Worm (Caenorhabditis elegans) whole organism, L3 larva: ENCODE results near the gene cutl-27.
A peak's percentile ranks its signal among the peaks of the same experiment; 100 is the strongest.

ENCODE experiments used
- R02D3.7 ChIP-seq: fragments of 150-350 bp; optimal IDR thresholded peaks from 2 replicates; lab custom pipeline; 2014; ENCODE audit warnings: missing biosample characterization, missing genetic modification characterization
- ZK546.5 ChIP-seq: sonication (generic microtip); optimal IDR thresholded peaks from 2 replicates; lab custom pipeline; 2017; ENCODE audit warnings: missing biosample characterization, missing genetic modification characterization
- aly-2 ChIP-seq: fragments of 150-350 bp; optimal IDR thresholded peaks from 2 replicates; lab custom pipeline; 2014; ENCODE audit warnings: missing biosample characterization, missing genetic modification characterization
- ama-1 ChIP-seq: fragments of 150-350 bp; optimal IDR thresholded peaks from 2 replicates; lab custom pipeline; 2018
- ceh-16 ChIP-seq: sonication (generic microtip); optimal IDR thresholded peaks from 2 replicates; lab custom pipeline; 2017; ENCODE audit warnings: missing biosample characterization, missing genetic modification characterization
- ceh-28 ChIP-seq: fragments of 150-350 bp; optimal IDR thresholded peaks from 2 replicates; lab custom pipeline; 2014; ENCODE audit warnings: missing biosample characterization, missing genetic modification reagents, missing genetic modification characterization
- ceh-82 ChIP-seq: fragments of 150-350 bp; optimal IDR thresholded peaks from 2 replicates; lab custom pipeline; 2014; ENCODE audit warnings: missing biosample characterization, missing genetic modification characterization
- ceh-9 ChIP-seq: sonication (generic microtip); optimal IDR thresholded peaks from 2 replicates; lab custom pipeline; 2018; ENCODE audit warnings: missing biosample characterization, missing genetic modification characterization
- daf-12 ChIP-seq: fragments of 150-350 bp; optimal IDR thresholded peaks from 2 replicates; lab custom pipeline; 2014; ENCODE audit warnings: missing biosample characterization, missing genetic modification reagents, missing genetic modification characterization
- egl-27 ChIP-seq: sonication (generic microtip); optimal IDR thresholded peaks from 4 replicates; lab custom pipeline; 2017; ENCODE audit warnings: missing biosample characterization, missing genetic modification reagents, missing genetic modification characterization
- egl-5 ChIP-seq: fragments of 150-350 bp; optimal IDR thresholded peaks from 2 replicates; lab custom pipeline; 2017; ENCODE audit warnings: missing biosample characterization, missing genetic modification reagents, missing genetic modification characterization, inconsistent platforms
- elt-1 ChIP-seq: fragments of 150-350 bp; optimal IDR thresholded peaks from 2 replicates; lab custom pipeline; 2014; ENCODE audit warnings: missing biosample characterization, missing genetic modification characterization
- elt-2 ChIP-seq: sonication (generic microtip); optimal IDR thresholded peaks from 2 replicates; lab custom pipeline; 2016; ENCODE audit warnings: missing genetic modification reagents, mild to moderate bottlenecking, missing genetic modification characterization, missing compliant biosample characterization
- eor-1 ChIP-seq, 2 experiments: fragments of 150-350 bp; optimal IDR thresholded peaks; 2 replicates each; lab custom pipeline; 2014 to 2018; ENCODE audit warnings: missing biosample characterization in 2 of 2, missing genetic modification characterization in 2 of 2
- fkh-2 ChIP-seq: fragments of 150-350 bp; optimal IDR thresholded peaks from 2 replicates; lab custom pipeline; 2014; ENCODE audit warnings: missing biosample characterization, missing genetic modification reagents, missing genetic modification characterization
- jun-1 ChIP-seq: fragments of 150-350 bp; optimal IDR thresholded peaks from 2 replicates; lab custom pipeline; 2014; ENCODE audit warnings: missing biosample characterization, missing genetic modification reagents, missing genetic modification characterization
- mml-1 ChIP-seq: fragments of 150-350 bp; sonication (generic microtip); optimal IDR thresholded peaks from 3 replicates; lab custom pipeline; 2014; ENCODE audit warnings: missing biosample characterization, missing genetic modification characterization
- nhr-23 ChIP-seq: fragments of 150-350 bp; optimal IDR thresholded peaks from 2 replicates; lab custom pipeline; 2014; ENCODE audit warnings: missing biosample characterization, missing genetic modification reagents, missing genetic modification characterization
- nhr-25 ChIP-seq: sonication (generic microtip); optimal IDR thresholded peaks from 2 replicates; lab custom pipeline; 2017; ENCODE audit warnings: missing biosample characterization, missing genetic modification characterization
- nhr-28 ChIP-seq: fragments of 150-350 bp; optimal IDR thresholded peaks from 2 replicates; lab custom pipeline; 2014; ENCODE audit warnings: missing biosample characterization, missing genetic modification characterization
- nhr-43 ChIP-seq: sonication (generic microtip); optimal IDR thresholded peaks from 2 replicates; lab custom pipeline; 2016; ENCODE audit warnings: mild to moderate bottlenecking, missing genetic modification characterization, missing compliant biosample characterization; ENCODE audit not compliant: poor library complexity, severe bottlenecking
- pha-4 ChIP-seq: fragments of 150-350 bp; optimal IDR thresholded peaks from 2 replicates; lab custom pipeline; 2014; ENCODE audit warnings: missing biosample characterization, missing genetic modification reagents, missing genetic modification characterization
- pqm-1 ChIP-seq: fragments of 150-350 bp; optimal IDR thresholded peaks from 2 replicates; lab custom pipeline; 2017; ENCODE audit warnings: missing biosample characterization, missing genetic modification characterization, inconsistent platforms
- sea-2 ChIP-seq: fragments of 150-350 bp; sonication (generic microtip); optimal IDR thresholded peaks from 4 replicates; lab custom pipeline; 2014; ENCODE audit warnings: missing biosample characterization, missing genetic modification reagents, missing genetic modification characterization
- snpc-4 ChIP-seq: fragments of 150-350 bp; optimal IDR thresholded peaks from 2 replicates; lab custom pipeline; 2014; ENCODE audit warnings: missing biosample characterization, missing genetic modification characterization
- tbx-2 ChIP-seq: sonication (generic microtip); optimal IDR thresholded peaks from 2 replicates; lab custom pipeline; 2016; ENCODE audit warnings: mild to moderate bottlenecking, missing genetic modification characterization, missing compliant biosample characterization
- unc-62 ChIP-seq: fragments of 150-350 bp; sonication (generic microtip); optimal IDR thresholded peaks from 4 replicates; lab custom pipeline; 2014; ENCODE audit warnings: missing biosample characterization, missing genetic modification reagents, missing genetic modification characterization
- ztf-4 ChIP-seq: fragments of 150-350 bp; optimal IDR thresholded peaks from 2 replicates; lab custom pipeline; 2014; ENCODE audit warnings: missing biosample characterization, missing genetic modification characterization

Gene cutl-27

ce11 chrIV:11915768-11916453 is 37.6 kb downstream of the cutl-27 start, which contains the start of gene ZK822.9:
ZK822.9 (plus strand) TSS chrIV:11915947.
- TF ChIP-seq pha-4 (tag; lab: Kevin White, UChicago) (peak; percentile 73), pqm-1 (peak; percentile 29), nhr-23 (peak; percentile 7), ceh-28 (tag; lab: Kevin White, UChicago) (no peak), elt-2 (tag; lab: Kevin White, UChicago) (peak; percentile 69), mml-1 (tag; lab: Kevin White, UChicago) (no peak), nhr-43 (tag; lab: Kevin White, UChicago) (no peak), egl-27 (tag; lab: Kevin White, UChicago) (peak; percentile 12), ama-1 (lab: Kevin White, UChicago) (peak; percentile 42)
- TF ChIP-seq, all 47 proteins: peak for 6

- TF ChIP-seq nhr-23 (no peak), mml-1 (tag; lab: Kevin White, UChicago) (no peak), jun-1 (peak; percentile 7), pqm-1 (peak; percentile 91), pha-4 (tag; lab: Kevin White, UChicago) (peak; percentile 88), ceh-28 (tag; lab: Kevin White, UChicago) (peak; percentile 24), elt-2 (tag; lab: Kevin White, UChicago) (peak; percentile 83)
- TF ChIP-seq, all 47 proteins: peak for 5
Measured at ce11 chrIV:11916907-11917306, 38.6 kb downstream of the cutl-27 start, which contains the start of gene ZK822.10. ZK822.10 (plus strand) TSS chrIV:11917137.

DNA sequence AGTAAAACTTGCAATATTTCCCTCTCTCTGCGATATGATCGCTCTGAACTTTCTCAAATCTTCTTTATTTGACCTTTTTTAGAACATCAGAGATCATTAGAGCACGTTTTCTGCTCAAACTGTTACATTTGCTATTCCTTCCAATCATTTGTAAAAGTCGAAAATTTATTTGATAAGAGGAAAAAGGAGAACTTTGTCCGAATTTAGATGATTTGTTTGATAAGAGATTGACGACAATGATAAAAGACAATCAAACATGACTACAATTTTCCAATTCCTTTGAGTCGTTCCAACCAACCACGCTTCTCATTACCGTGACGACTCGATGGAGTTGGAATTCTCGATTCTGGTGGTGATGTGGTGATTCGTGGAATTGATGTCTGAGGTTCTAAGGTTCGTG is 39.5 kb downstream of the cutl-27 start:
- no peak for TF ChIP-seq ceh-82
- peak; percentile 1 for TF ChIP-seq jun-1
- peak; percentile 90 for TF ChIP-seq elt-2 (tag; lab: Kevin White, UChicago)
- TF ChIP-seq ZK546.5: no peak
- no peak for TF ChIP-seq nhr-43 (tag; lab: Kevin White, UChicago)
- no peak for TF ChIP-seq R02D3.7 (tag; lab: Kevin White, UChicago)
- TF ChIP-seq nhr-23: no peak
- TF ChIP-seq nhr-25 (tag; lab: Kevin White, UChicago): no peak
- TF ChIP-seq ceh-9 (tag; lab: Kevin White, UChicago): no peak
- no peak for TF ChIP-seq sea-2 (GFP tag; lab: Kevin White, UChicago)
- no peak for TF ChIP-seq elt-1 (tag; lab: Kevin White, UChicago)
- TF ChIP-seq egl-5 (tag; lab: Kevin White, UChicago): no peak
- no peak for TF ChIP-seq tbx-2 (tag; lab: Kevin White, UChicago)
- no peak for TF ChIP-seq daf-12
- no peak for TF ChIP-seq eor-1 (tag; optimal IDR thresholded peaks at IDR 0.05; lab: Kevin White, UChicago)
- TF ChIP-seq aly-2 (tag; lab: Kevin White, UChicago): no peak
- no peak for TF ChIP-seq ztf-4 (tag; lab: Kevin White, UChicago)
- peak; percentile 44 for TF ChIP-seq pha-4 (tag; lab: Kevin White, UChicago)
- no peak for TF ChIP-seq snpc-4 (tag; lab: Kevin White, UChicago)
- peak; percentile 90 for TF ChIP-seq pqm-1
- no peak for TF ChIP-seq ceh-16 (tag; lab: Kevin White, UChicago)

ce11 chrIV:11919067-11919466 is 40.7 kb downstream of the cutl-27 start:
- TF ChIP-seq aly-2 (tag; lab: Kevin White, UChicago) (no peak), egl-5 (tag; lab: Kevin White, UChicago) (no peak)

- TF ChIP-seq ceh-9 (tag; lab: Kevin White, UChicago) (no peak), pqm-1 (no peak), tbx-2 (tag; lab: Kevin White, UChicago) (no peak), fkh-2 (tag; lab: Kevin White, UChicago) (no peak), nhr-23 (no peak), eor-1 (tag; optimal IDR thresholded peaks at IDR 0.05; lab: Kevin White, UChicago) (no peak), egl-5 (tag; lab: Kevin White, UChicago) (no peak), sea-2 (GFP tag; lab: Kevin White, UChicago) (no peak), nhr-28 (tag; lab: Kevin White, UChicago) (no peak), ama-1 (lab: Kevin White, UChicago) (no peak), aly-2 (tag; lab: Kevin White, UChicago) (no peak), unc-62 (no peak), ceh-28 (tag; lab: Kevin White, UChicago) (no peak), egl-27 (tag; lab: Kevin White, UChicago) (no peak), R02D3.7 (tag; lab: Kevin White, UChicago) (no peak)
Measured at ce11 chrIV:11922011-11922410, 43.7 kb downstream of the cutl-27 start, which contains the start of gene ZK822.1. ZK822.1 (minus strand) TSS chrIV:11922131.
